Fruit fly (Drosophila melanogaster): ENCODE measurements around the gene CG17294.

The CG17294 gene

dm6 chr2L:8376717-8377116 lies at the start of gene CG17294, which contains the start of gene CG13390 (continued):
- TF ChIP-seq CG31388 (GFP tag; optimal IDR thresholded peaks at IDR 0.05): peak; percentile 99
- peak; percentile 100 for TF ChIP-seq CG31441 (GFP tag; IDR thresholded peaks at IDR 0.05)
- TF ChIP-seq CG11504 (tag; optimal IDR thresholded peaks at IDR 0.05): peak; percentile 98
- no peak for TF ChIP-seq Trl (optimal IDR thresholded peaks at IDR 0.05)
- TF ChIP-seq Trl (GFP tag; optimal IDR thresholded peaks at IDR 0.05): peak; percentile 92
- TF ChIP-seq Lhr (GFP tag; optimal IDR thresholded peaks at IDR 0.05): peak; percentile 97
- peak; percentile 100 for TF ChIP-seq CG15269 (tag; optimal IDR thresholded peaks at IDR 0.05)
- peak; percentile 91 for TF ChIP-seq CG9609 (GFP tag; optimal IDR thresholded peaks at IDR 0.05)
- peak; percentile 99 for TF ChIP-seq CG10366 (GFP tag; IDR thresholded peaks at IDR 0.05)
- TF ChIP-seq lab (GFP tag; optimal IDR thresholded peaks at IDR 0.05): peak; percentile 100
- TF ChIP-seq CG17912 (GFP tag; optimal IDR thresholded peaks at IDR 0.05): peak; percentile 99
- peak; percentile 99 for TF ChIP-seq Max (GFP tag; optimal IDR thresholded peaks at IDR 0.05)
- peak; percentile 99 for TF ChIP-seq ind (GFP tag; optimal IDR thresholded peaks at IDR 0.05)
- peak in 1 of 3 experiments; percentile 99 for TF ChIP-seq lola (GFP tag; optimal IDR thresholded peaks at IDR 0.05)
- TF ChIP-seq ash1 (GFP tag; optimal IDR thresholded peaks at IDR 0.05): peak; percentile 98
- peak; percentile 100 for TF ChIP-seq dmrt99B (tag; optimal IDR thresholded peaks at IDR 0.05)
- peak; percentile 88 for TF ChIP-seq Bdp1 (GFP tag; optimal IDR thresholded peaks at IDR 0.05)
- peak; percentile 99 for TF ChIP-seq CG12104 (GFP tag; optimal IDR thresholded peaks at IDR 0.05)
- TF ChIP-seq Dref (GFP tag; IDR thresholded peaks at IDR 0.05): peak; percentile 65
- TF ChIP-seq danr (GFP tag; IDR thresholded peaks at IDR 0.05): peak; percentile 99
- peak; percentile 100 for TF ChIP-seq NFAT (GFP tag; IDR thresholded peaks at IDR 0.05)
- peak; percentile 37 for TF ChIP-seq CG14965 (GFP tag; optimal IDR thresholded peaks at IDR 0.05; ENCODE audit: borderline replicate concordance)
- TF ChIP-seq CG3847 (GFP tag; IDR thresholded peaks at IDR 0.05): peak; percentile 100
- TF ChIP-seq CG2889 (GFP tag; IDR thresholded peaks at IDR 0.05): peak; percentile 99
- peak; percentile 98 for TF ChIP-seq sd (tag; optimal IDR thresholded peaks at IDR 0.05)
- TF ChIP-seq trh (GFP tag; optimal IDR thresholded peaks at IDR 0.05): peak; percentile 98
- peak; percentile 99 for TF ChIP-seq CG3726 (GFP tag; IDR thresholded peaks at IDR 0.05)
- peak; percentile 95 for TF ChIP-seq CG11560 (tag; IDR thresholded peaks at IDR 0.05)
- peak; percentile 100 for TF ChIP-seq Ssrp (tag; optimal IDR thresholded peaks at IDR 0.05)
- peak; percentile 98 for TF ChIP-seq CG30431 (GFP tag; optimal IDR thresholded peaks at IDR 0.05)
- TF ChIP-seq CG5245 (GFP tag; optimal IDR thresholded peaks at IDR 0.05): peak; percentile 98
- peak; percentile 98 for TF ChIP-seq tio (GFP tag; optimal IDR thresholded peaks at IDR 0.05)
- TF ChIP-seq CG11398 (GFP tag; optimal IDR thresholded peaks at IDR 0.05): peak; percentile 78
- TF ChIP-seq CG14860 (GFP tag; IDR thresholded peaks at IDR 0.05; ENCODE audit: partially characterized antibody): 0 out of 3 replicates have a peak, but pooled peaks have one; percentile 44
- TF ChIP-seq kni (GFP tag; optimal IDR thresholded peaks at IDR 0.05): peak; percentile 97
- TF ChIP-seq CG17361 (GFP tag; IDR thresholded peaks at IDR 0.05): peak; percentile 100
- TF ChIP-seq amos (GFP tag; IDR thresholded peaks at IDR 0.05; ENCODE audit: partially characterized antibody): peak; percentile 73
- peak; percentile 99 for TF ChIP-seq gsb (GFP tag; IDR thresholded peaks at IDR 0.05)
- TF ChIP-seq trem (tag; optimal IDR thresholded peaks at IDR 0.05): peak; percentile 97
- peak; percentile 97 for TF ChIP-seq psq (GFP tag; optimal IDR thresholded peaks at IDR 0.05)
- peak; percentile 93 for TF ChIP-seq Adf1 (GFP tag; IDR thresholded peaks at IDR 0.05)
- peak; percentile 99 for TF ChIP-seq CrebB (tag; optimal IDR thresholded peaks at IDR 0.05)
- TF ChIP-seq Chrac-16 (GFP tag; optimal IDR thresholded peaks at IDR 0.05): peak; percentile 99
- no peak for TF ChIP-seq Lpt (GFP tag; optimal IDR thresholded peaks at IDR 0.05)
- peak in 1 of 2 experiments; percentile 100 for TF ChIP-seq Eip74EF (GFP tag; optimal IDR thresholded peaks at IDR 0.05)
- TF ChIP-seq PHDP (tag; optimal IDR thresholded peaks at IDR 0.05): peak; percentile 100
- TF ChIP-seq CG12219 (GFP tag; optimal IDR thresholded peaks at IDR 0.05): peak; percentile 99
- TF ChIP-seq run (tag; optimal IDR thresholded peaks at IDR 0.05): peak; percentile 99
- peak; percentile 99 for TF ChIP-seq ken (GFP tag; IDR thresholded peaks at IDR 0.05)
- TF ChIP-seq nom (GFP tag; optimal IDR thresholded peaks at IDR 0.05): peak; percentile 99
- TF ChIP-seq Rx (GFP tag; IDR thresholded peaks at IDR 0.05): peak; percentile 99
